Worm (Caenorhabditis elegans): ENCODE data around the gene fipr-29.

- no peak for TF ChIP-seq ama-1 (optimal IDR thresholded peaks at IDR 0.05)
- TF ChIP-seq tbx-37 (GFP tag; conservative IDR thresholded peaks at IDR 0.05) = no peak
- no peak for TF ChIP-seq aly-1 (tag; optimal IDR thresholded peaks at IDR 0.05)
- no peak for TF ChIP-seq flt-1 (GFP tag; IDR thresholded peaks at IDR 0.05)
- TF ChIP-seq ceh-13 (GFP tag; optimal IDR thresholded peaks at IDR 0.05) = no peak
- no peak for TF ChIP-seq F13C5.2 (tag; optimal IDR thresholded peaks at IDR 0.05)
- no peak for TF ChIP-seq tra-4 (tag; optimal IDR thresholded peaks at IDR 0.05)
These were observed 4.3 kb downstream of the fipr-29 start for ce11 chrIII:3055878-3056277.
